Fruit fly (Drosophila melanogaster) whole organism, adult: ENCODE data around the gene CG31800.

Experiments
- CG12768 ChIP-seq: fragments of 200-800 bp; sonication (Bioruptor generic); optimal IDR thresholded peaks from 2 replicates; lab custom pipeline; 2017; ENCODE audit warnings: missing biosample characterization, missing genetic modification characterization, mild to moderate bottlenecking, moderate library complexity, missing genetic modification reagents
- CG14711 ChIP-seq: fragments of 200-800 bp; sonication (Bioruptor generic); optimal IDR thresholded peaks from 2 replicates; lab custom pipeline; 2018; ENCODE audit warnings: missing biosample characterization, mild to moderate bottlenecking, missing genetic modification characterization, moderate library complexity
- Hr96 ChIP-seq: fragments of 200-800 bp; sonication (Bioruptor generic); optimal IDR thresholded peaks from 2 replicates; lab custom pipeline; 2016; ENCODE audit warnings: missing biosample characterization, missing genetic modification characterization
- bab1 ChIP-seq: fragments of 200-800 bp; sonication (Bioruptor generic); optimal IDR thresholded peaks from 3 replicates; lab custom pipeline; 2019; ENCODE audit warnings: missing biosample characterization, mild to moderate bottlenecking, missing genetic modification characterization, moderate library complexity
- kay ChIP-seq: fragments of 200-800 bp; sonication (Bioruptor generic); peaks from one replicate; lab custom pipeline; 2016; ENCODE audit warnings: missing biosample characterization, missing genetic modification characterization, borderline replicate concordance
- tj ChIP-seq: fragments of 200-800 bp; sonication (Bioruptor generic); optimal IDR thresholded peaks from 3 replicates; lab custom pipeline; 2017; ENCODE audit warnings: missing biosample characterization, mild to moderate bottlenecking, missing genetic modification characterization, moderate library complexity

dm6 chr2L:18995660-18996417 lies 38.5 kb downstream of the CG31800 start, which contains the start of gene CG10650:
- TF ChIP-seq CG12768 (GFP tag; lab: Kevin White, UChicago) = no peak
- TF ChIP-seq tj = no peak
- no peak for TF ChIP-seq bab1 (GFP tag; lab: Kevin White, UChicago)
- no peak for TF ChIP-seq CG14711 (tag; lab: Kevin White, UChicago)
- peak; percentile 92 for TF ChIP-seq kay (GFP tag; lab: Kevin White, UChicago)
- TF ChIP-seq Hr96 = no peak
